Fruit fly (Drosophila melanogaster) whole organism, prepupa: ENCODE measurements around the gene CG34355.

Experiments used
- CG10631 ChIP-seq: fragments of 200-800 bp; sonication (Bioruptor generic); optimal IDR thresholded peaks from 2 replicates; lab custom pipeline; 2016; ENCODE audit warnings: missing biosample characterization, missing genetic modification characterization
- CG10669 ChIP-seq: fragments of 200-800 bp; sonication (Bioruptor generic); optimal IDR thresholded peaks from 3 replicates; lab custom pipeline; 2018; ENCODE audit warnings: missing biosample characterization, mild to moderate bottlenecking, missing genetic modification characterization, moderate library complexity
- CG11294 ChIP-seq: fragments of 200-800 bp; sonication (Bioruptor generic); IDR thresholded peaks from 2 replicates; pipeline ENCODE4 v1.3.6; 2022; ENCODE audit warnings: missing biosample characterization, missing genetic modification characterization
- CG15336 ChIP-seq: fragments of 200-800 bp; sonication (Bioruptor generic); IDR thresholded peaks from 2 replicates; pipeline ENCODE4 v1.3.6; 2022; ENCODE audit warnings: missing biosample characterization, missing genetic modification characterization
- CG16779 ChIP-seq: fragments of 200-800 bp; sonication (Bioruptor generic); optimal IDR thresholded peaks from 3 replicates; lab custom pipeline; 2017; ENCODE audit warnings: missing biosample characterization, mild to moderate bottlenecking, missing genetic modification characterization
- CG3032 ChIP-seq: fragments of 200-800 bp; optimal IDR thresholded peaks from 2 replicates; lab custom pipeline; 2019; ENCODE audit warnings: missing biosample characterization, mild to moderate bottlenecking, missing genetic modification characterization, moderate library complexity
- CG31627 ChIP-seq: fragments of 200-800 bp; sonication (Bioruptor generic); optimal IDR thresholded peaks from 3 replicates; lab custom pipeline; 2016; ENCODE audit warnings: missing biosample characterization, missing genetic modification characterization
- CG4318 ChIP-seq: fragments of 200-800 bp; sonication (Bioruptor generic); optimal IDR thresholded peaks from 3 replicates; lab custom pipeline; 2017; ENCODE audit warnings: missing biosample characterization, mild to moderate bottlenecking, missing genetic modification characterization
- CG6276 ChIP-seq: fragments of 200-800 bp; sonication (Bioruptor generic); optimal IDR thresholded peaks from 2 replicates; lab custom pipeline; 2017; ENCODE audit warnings: missing biosample characterization, mild to moderate bottlenecking, missing genetic modification characterization
- CG8319 ChIP-seq: fragments of 200-800 bp; sonication (Bioruptor generic); optimal IDR thresholded peaks from 3 replicates; lab custom pipeline; 2016; ENCODE audit warnings: missing biosample characterization, missing genetic modification characterization
- CG8632 ChIP-seq: fragments of 200-800 bp; sonication (Bioruptor generic); optimal IDR thresholded peaks from 3 replicates; lab custom pipeline; 2016; ENCODE audit warnings: missing biosample characterization, missing genetic modification characterization
- Eip75B ChIP-seq: fragments of 200-800 bp; sonication (Bioruptor generic); optimal IDR thresholded peaks from 3 replicates; lab custom pipeline; 2016; ENCODE audit warnings: missing biosample characterization, missing genetic modification characterization
- Eip78C ChIP-seq: fragments of 200-800 bp; sonication (Bioruptor generic); peaks from one replicate; lab custom pipeline; 2016; ENCODE audit warnings: missing biosample characterization, missing genetic modification characterization
- Eip93F ChIP-seq: fragments of 200-800 bp; sonication (Bioruptor generic); optimal IDR thresholded peaks from 2 replicates; lab custom pipeline; 2016; ENCODE audit warnings: missing biosample characterization, mild to moderate bottlenecking, missing genetic modification characterization
- Hr39 ChIP-seq: fragments of 200-800 bp; sonication (Bioruptor generic); optimal IDR thresholded peaks from 2 replicates; lab custom pipeline; 2016; ENCODE audit warnings: missing biosample characterization, missing genetic modification characterization
- Lpt ChIP-seq: fragments of 200-800 bp; sonication (Bioruptor generic); optimal IDR thresholded peaks from 3 replicates; lab custom pipeline; 2016; ENCODE audit warnings: missing biosample characterization, missing genetic modification characterization
- OdsH ChIP-seq: fragments of 200-800 bp; sonication (Bioruptor generic); optimal IDR thresholded peaks from 3 replicates; lab custom pipeline; 2016; ENCODE audit warnings: missing biosample characterization, missing genetic modification characterization
- Smox ChIP-seq: fragments of 200-800 bp; sonication (Bioruptor generic); optimal IDR thresholded peaks from 3 replicates; lab custom pipeline; 2016; ENCODE audit warnings: missing biosample characterization, missing genetic modification characterization
- Sox102F ChIP-seq: fragments of 200-800 bp; sonication (Bioruptor generic); optimal IDR thresholded peaks from 2 replicates; lab custom pipeline; 2016; ENCODE audit warnings: missing biosample characterization, mild to moderate bottlenecking, missing genetic modification characterization
- Sox14 ChIP-seq: fragments of 200-800 bp; sonication (Bioruptor generic); optimal IDR thresholded peaks from 3 replicates; lab custom pipeline; 2016; ENCODE audit warnings: missing biosample characterization, missing genetic modification characterization
- achi ChIP-seq: fragments of 200-800 bp; sonication (Bioruptor generic); optimal IDR thresholded peaks from 3 replicates; lab custom pipeline; 2016; ENCODE audit warnings: missing biosample characterization, missing genetic modification characterization
- acj6 ChIP-seq: fragments of 200-800 bp; sonication (Bioruptor generic); optimal IDR thresholded peaks from 3 replicates; lab custom pipeline; 2016; ENCODE audit warnings: missing biosample characterization, missing genetic modification characterization
- esn ChIP-seq: fragments of 200-800 bp; sonication (Bioruptor generic); optimal IDR thresholded peaks from 2 replicates; lab custom pipeline; 2016; ENCODE audit warnings: missing biosample characterization, mild to moderate bottlenecking, missing genetic modification characterization, moderate library complexity
- fkh ChIP-seq: fragments of 200-800 bp; sonication (Bioruptor generic); optimal IDR thresholded peaks from 3 replicates; lab custom pipeline; 2017; ENCODE audit warnings: missing biosample characterization, mild to moderate bottlenecking, missing genetic modification characterization, moderate library complexity
- lz ChIP-seq: fragments of 200-800 bp; sonication (Bioruptor generic); optimal IDR thresholded peaks from 3 replicates; lab custom pipeline; 2016; ENCODE audit warnings: missing biosample characterization, missing genetic modification characterization
- net ChIP-seq: fragments of 200-800 bp; sonication (Bioruptor generic); optimal IDR thresholded peaks from 3 replicates; lab custom pipeline; 2016; ENCODE audit warnings: missing biosample characterization, missing genetic modification characterization
- pdm3 ChIP-seq: fragments of 200-800 bp; sonication (Bioruptor generic); optimal IDR thresholded peaks from 3 replicates; lab custom pipeline; 2016; ENCODE audit warnings: missing biosample characterization, missing genetic modification characterization
- salr ChIP-seq, 2 experiments: fragments of 200-800 bp; sonication (Bioruptor generic); optimal IDR thresholded peaks; 3 replicates each; lab custom pipeline; 2016 to 2018; ENCODE audit warnings: missing biosample characterization in 2 of 2, missing genetic modification characterization in 2 of 2, mild to moderate bottlenecking in 1 of 2
- spab ChIP-seq: fragments of 200-800 bp; sonication (Bioruptor generic); optimal IDR thresholded peaks from 2 replicates; lab custom pipeline; 2017; ENCODE audit warnings: missing biosample characterization, mild to moderate bottlenecking, missing genetic modification characterization, missing genetic modification reagents
- ss ChIP-seq, 2 experiments: fragments of 200-800 bp; sonication (Bioruptor generic); optimal IDR thresholded peaks; 2 replicates in 1 of 2; 3 replicates in 1 of 2; lab custom pipeline; 2017 to 2018; ENCODE audit warnings: mild to moderate bottlenecking in 2 of 2, missing biosample characterization in 2 of 2, missing genetic modification characterization in 2 of 2, moderate library complexity in 1 of 2
- svp ChIP-seq: fragments of 200-800 bp; sonication (Bioruptor generic); peaks from one replicate; lab custom pipeline; 2016; ENCODE audit warnings: missing biosample characterization, missing genetic modification characterization
- topi ChIP-seq: fragments of 200-800 bp; sonication (Bioruptor generic); optimal IDR thresholded peaks from 3 replicates; lab custom pipeline; 2016; ENCODE audit warnings: missing biosample characterization, missing genetic modification characterization

CG34355 gene

dm6 chr3R:23878318-23878799, 74.7 kb downstream of the CG34355 start (continued):
- peak; percentile 52 for TF ChIP-seq CG10669
- TF ChIP-seq topi (GFP tag; lab: Kevin White, UChicago): peak; percentile 24
- TF ChIP-seq Lpt (GFP tag; lab: Kevin White, UChicago): peak; percentile 25
- TF ChIP-seq Eip75B (GFP tag; lab: Kevin White, UChicago): peak; percentile 34
- no peak for TF ChIP-seq Smox (GFP tag; lab: Kevin White, UChicago)
- TF ChIP-seq Eip93F (GFP tag; lab: Kevin White, UChicago): no peak
- TF ChIP-seq CG10631 (GFP tag; lab: Kevin White, UChicago): peak; percentile 64
- no peak for TF ChIP-seq fkh (GFP tag; lab: Kevin White, UChicago)
- TF ChIP-seq esn (GFP tag; lab: Kevin White, UChicago): peak; percentile 8
- peak; percentile 65 for TF ChIP-seq OdsH (GFP tag; lab: Kevin White, UChicago)
- TF ChIP-seq ss (GFP tag; optimal IDR thresholded peaks at IDR 0.05; lab: Kevin White, UChicago): peak in 1 of 2 experiments; percentile 11

DNA sequence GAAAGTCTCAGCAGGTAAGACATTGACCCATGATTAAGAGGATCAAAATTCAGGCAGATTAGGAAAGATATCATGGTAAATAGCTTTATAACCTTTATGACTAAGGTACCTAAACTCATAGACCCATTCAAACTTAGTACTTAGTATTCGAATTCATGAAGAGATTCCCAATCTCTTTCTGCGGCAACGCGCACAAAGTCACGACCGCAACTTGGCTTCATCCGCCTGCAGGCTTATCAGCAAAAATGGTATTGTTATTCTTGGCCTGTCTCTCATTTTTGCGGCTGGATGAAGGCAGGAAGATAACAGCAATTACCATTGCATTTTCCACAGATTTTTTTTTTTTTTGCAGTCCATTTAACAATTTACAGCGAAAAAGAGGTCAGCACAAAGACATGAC, 76.6 kb downstream of the CG34355 start:
- TF ChIP-seq lz (GFP tag; lab: Kevin White, UChicago): no peak
- peak; percentile 91 for TF ChIP-seq svp (GFP tag; lab: Kevin White, UChicago)
- TF ChIP-seq Eip78C (GFP tag; lab: Kevin White, UChicago): peak; percentile 39

dm6 chr3R:23884088-23884727, 80.5 kb downstream of the CG34355 start:
- TF ChIP-seq acj6 (GFP tag; lab: Kevin White, UChicago) (no peak), CG10631 (GFP tag; lab: Kevin White, UChicago) (no peak), CG6276 (GFP tag; lab: Kevin White, UChicago) (no peak), Sox14 (GFP tag; lab: Kevin White, UChicago) (peak; percentile 17), Eip75B (GFP tag; lab: Kevin White, UChicago) (peak; percentile 1), svp (GFP tag; lab: Kevin White, UChicago) (peak; percentile 94), salr (GFP tag; optimal IDR thresholded peaks at IDR 0.05; lab: Kevin White, UChicago) (no peak), OdsH (GFP tag; lab: Kevin White, UChicago) (no peak), Eip78C (GFP tag; lab: Kevin White, UChicago) (peak; percentile 74), esn (GFP tag; lab: Kevin White, UChicago) (peak; percentile 28), fkh (GFP tag; lab: Kevin White, UChicago) (no peak), CG11294 (GFP tag; lab: Robert Waterston, UW) (no peak)
- TF ChIP-seq, all 60 proteins: peak for 5

dm6 chr3R:23885182-23885581, 81.5 kb downstream of the CG34355 start:
- TF ChIP-seq Smox (GFP tag; lab: Kevin White, UChicago): no peak
- TF ChIP-seq CG10669: no peak
- no peak for TF ChIP-seq OdsH (GFP tag; lab: Kevin White, UChicago)
- no peak for TF ChIP-seq Eip78C (GFP tag; lab: Kevin White, UChicago)
- no peak for TF ChIP-seq spab (GFP tag; lab: Kevin White, UChicago)
- TF ChIP-seq CG10631 (GFP tag; lab: Kevin White, UChicago): no peak
- no peak for TF ChIP-seq CG4318 (GFP tag; lab: Kevin White, UChicago)
- no peak for TF ChIP-seq achi (GFP tag; lab: Kevin White, UChicago)
- TF ChIP-seq CG16779 (tag; lab: Kevin White, UChicago): no peak
- no peak for TF ChIP-seq CG8319 (GFP tag; lab: Kevin White, UChicago)
- no peak for TF ChIP-seq Eip75B (GFP tag; lab: Kevin White, UChicago)
- no peak for TF ChIP-seq pdm3 (GFP tag; lab: Kevin White, UChicago)
- no peak for TF ChIP-seq CG3032 (tag; lab: Kevin White, UChicago)
- no peak for TF ChIP-seq Hr39 (GFP tag; lab: Kevin White, UChicago)
- TF ChIP-seq Lpt (GFP tag; lab: Kevin White, UChicago): no peak
- TF ChIP-seq CG15336: no peak
- TF ChIP-seq CG31627 (GFP tag; lab: Kevin White, UChicago): no peak
- no peak for TF ChIP-seq CG8632 (GFP tag; lab: Kevin White, UChicago)
- TF ChIP-seq Sox102F (GFP tag; lab: Kevin White, UChicago): no peak
- TF ChIP-seq net (GFP tag; lab: Kevin White, UChicago): no peak
